Worm (Caenorhabditis elegans) whole organism, L2 larva: ENCODE measurements around the gene srw-85.
A peak's percentile ranks its signal among the peaks of the same experiment; 100 is the strongest.

ENCODE experiments used
- Y55F3AM.14 ChIP-seq: fragments of 200-800 bp; sonication (Bioruptor generic); optimal IDR thresholded peaks from 2 replicates; lab custom pipeline; 2018; ENCODE audit warnings: mild to moderate bottlenecking, missing genetic modification characterization, missing compliant biosample characterization
- alr-1 ChIP-seq: fragments of 150-350 bp; optimal IDR thresholded peaks from 2 replicates; lab custom pipeline; 2014; ENCODE audit warnings: missing biosample characterization, missing genetic modification characterization
- blmp-1 ChIP-seq: sonication (generic microtip); optimal IDR thresholded peaks from 2 replicates; lab custom pipeline; 2017; ENCODE audit warnings: missing genetic modification characterization, mild to moderate bottlenecking, missing compliant biosample characterization, antibody characterized with exemption, moderate library complexity; ENCODE audit not compliant: insufficient read depth
- ceh-16 ChIP-seq: fragments of 150-350 bp; optimal IDR thresholded peaks from 2 replicates; lab custom pipeline; 2014; ENCODE audit warnings: missing biosample characterization, missing genetic modification characterization
- ceh-82 ChIP-seq: fragments of 150-350 bp; optimal IDR thresholded peaks from 2 replicates; lab custom pipeline; 2014; ENCODE audit warnings: missing biosample characterization, missing genetic modification characterization
- egl-27 ChIP-seq: sonication (generic microtip); optimal IDR thresholded peaks from 3 replicates; lab custom pipeline; 2017; ENCODE audit warnings: missing biosample characterization, missing genetic modification reagents, missing genetic modification characterization
- elt-1 ChIP-seq: fragments of 150-350 bp; optimal IDR thresholded peaks from 2 replicates; lab custom pipeline; 2014; ENCODE audit warnings: missing biosample characterization, missing genetic modification characterization
- elt-3 ChIP-seq: sonication (generic microtip); optimal IDR thresholded peaks from 2 replicates; lab custom pipeline; 2017; ENCODE audit warnings: missing biosample characterization, missing genetic modification characterization
- fos-1 ChIP-seq: fragments of 150-350 bp; optimal IDR thresholded peaks from 2 replicates; lab custom pipeline; 2014; ENCODE audit warnings: missing biosample characterization, missing genetic modification characterization
- gmeb-1 ChIP-seq: fragments of 150-350 bp; optimal IDR thresholded peaks from 2 replicates; lab custom pipeline; 2014; ENCODE audit warnings: missing biosample characterization, missing genetic modification characterization
- lin-11 ChIP-seq: fragments of 150-350 bp; sonication (generic microtip); optimal IDR thresholded peaks from 2 replicates; lab custom pipeline; 2014; ENCODE audit warnings: missing biosample characterization, missing genetic modification characterization, inconsistent platforms, mixed read lengths
- lsy-2 ChIP-seq, 2 experiments: fragments of 150-350 bp in 1 of 2; sonication (generic microtip) in 1 of 2; optimal IDR thresholded peaks; 2 replicates each; lab custom pipeline; 2014 to 2017; ENCODE audit warnings: missing biosample characterization in 2 of 2, missing genetic modification characterization in 2 of 2
- mab-5 ChIP-seq: fragments of 150-350 bp; optimal IDR thresholded peaks from 2 replicates; lab custom pipeline; 2014; ENCODE audit warnings: missing biosample characterization, missing genetic modification characterization
- nhr-129 ChIP-seq: fragments of 150-350 bp; optimal IDR thresholded peaks from 2 replicates; lab custom pipeline; 2014; ENCODE audit warnings: missing biosample characterization, missing genetic modification characterization
- nhr-21 ChIP-seq: fragments of 150-350 bp; optimal IDR thresholded peaks from 2 replicates; lab custom pipeline; 2014; ENCODE audit warnings: missing biosample characterization, missing genetic modification characterization
- nhr-23 ChIP-seq: fragments of 150-350 bp; optimal IDR thresholded peaks from 2 replicates; lab custom pipeline; 2014; ENCODE audit warnings: missing biosample characterization, missing genetic modification reagents, missing genetic modification characterization
- nhr-25 ChIP-seq: fragments of 150-350 bp; sonication (generic microtip); optimal IDR thresholded peaks from 3 replicates; lab custom pipeline; 2014; ENCODE audit warnings: missing biosample characterization, missing genetic modification characterization
- nhr-6 ChIP-seq: fragments of 150-350 bp; optimal IDR thresholded peaks from 2 replicates; lab custom pipeline; 2014; ENCODE audit warnings: missing biosample characterization, missing genetic modification characterization
- peb-1 ChIP-seq: fragments of 150-350 bp; optimal IDR thresholded peaks from 2 replicates; lab custom pipeline; 2014; ENCODE audit warnings: missing biosample characterization, missing genetic modification characterization
- skn-1 ChIP-seq: sonication (generic microtip); optimal IDR thresholded peaks from 2 replicates; lab custom pipeline; 2017; ENCODE audit warnings: missing biosample characterization, missing genetic modification characterization
- sma-9 ChIP-seq, 2 experiments: fragments of 150-350 bp in 1 of 2; sonication (generic microtip) in 1 of 2; optimal IDR thresholded peaks; 2 replicates each; lab custom pipeline; 2014 to 2016; ENCODE audit warnings: missing genetic modification characterization in 2 of 2, mild to moderate bottlenecking in 1 of 2, missing biosample characterization in 1 of 2, missing compliant biosample characterization in 1 of 2, missing genetic modification reagents in 1 of 2, moderate library complexity in 1 of 2
- unc-55 ChIP-seq: fragments of 150-350 bp; sonication (generic microtip); optimal IDR thresholded peaks from 3 replicates; lab custom pipeline; 2014; ENCODE audit warnings: missing biosample characterization, missing genetic modification reagents, missing genetic modification characterization
- unc-62 ChIP-seq: fragments of 150-350 bp; optimal IDR thresholded peaks from 2 replicates; lab custom pipeline; 2014; ENCODE audit warnings: missing biosample characterization, missing genetic modification reagents, missing genetic modification characterization
- zag-1 ChIP-seq: fragments of 150-350 bp; optimal IDR thresholded peaks from 2 replicates; lab custom pipeline; 2014; ENCODE audit warnings: missing biosample characterization, missing genetic modification characterization

The srw-85 gene

DNA sequence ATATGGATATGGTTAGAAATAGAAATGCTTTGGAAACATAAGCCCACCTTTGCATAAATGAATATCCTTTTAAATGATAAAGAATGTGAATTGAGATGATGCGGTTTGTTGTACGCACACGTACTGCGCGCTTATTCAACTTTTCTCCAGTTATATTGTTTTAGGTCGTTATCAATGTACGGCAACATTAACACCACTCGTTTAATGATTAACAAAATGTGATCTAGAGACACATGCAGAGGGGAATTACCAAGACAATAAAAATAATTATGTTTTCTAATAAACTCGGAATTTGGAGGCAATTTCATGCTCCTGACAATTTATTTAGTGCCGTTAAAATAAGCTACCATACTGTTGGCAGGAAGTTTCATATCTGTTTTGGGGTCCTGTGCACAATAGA is 14.5 kb upstream of the srw-85 start, which contains the start of gene M04C3.1:
M04C3.1 (minus strand) TSS at position 164 of the 400 bp plus-strand sequence.
- TF ChIP-seq fos-1 (tag; lab: Kevin White, UChicago): peak; percentile 52
- no peak for TF ChIP-seq elt-1
- peak; percentile 34 for TF ChIP-seq sma-9 (GFP tag; optimal IDR thresholded peaks at IDR 0.05; lab: Kevin White, UChicago)
- no peak for TF ChIP-seq sma-9 (tag; optimal IDR thresholded peaks at IDR 0.05; lab: Kevin White, UChicago)
- TF ChIP-seq Y55F3AM.14 (GFP tag; lab: Kevin White, UChicago): no peak

DNA sequence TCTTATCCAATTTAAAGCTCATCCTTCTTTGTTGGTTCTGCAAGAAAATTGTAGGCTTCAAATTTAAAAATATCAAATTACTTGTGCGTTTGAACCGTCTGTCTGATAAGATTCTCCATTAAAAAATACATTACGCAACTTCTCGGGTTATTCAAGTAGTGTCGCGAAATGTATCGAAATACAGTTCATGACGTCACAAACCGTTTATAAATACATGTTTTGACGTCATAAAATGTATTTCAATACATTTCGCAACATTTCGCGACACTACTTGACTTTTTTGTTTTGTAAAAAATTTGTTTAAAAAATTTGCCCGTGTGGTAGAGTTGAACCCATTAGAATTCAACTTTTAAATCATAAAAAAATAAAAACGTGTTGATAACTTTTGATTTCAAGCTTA is 12.7 kb upstream of the srw-85 start:
- TF ChIP-seq zag-1 (tag; lab: Kevin White, UChicago) (no peak), elt-3 (tag; lab: Kevin White, UChicago) (no peak), sma-9 (GFP tag; optimal IDR thresholded peaks at IDR 0.05; lab: Kevin White, UChicago) (no peak), sma-9 (tag; optimal IDR thresholded peaks at IDR 0.05; lab: Kevin White, UChicago) (no peak), peb-1 (no peak), unc-62 (GFP tag; lab: Kevin White, UChicago) (no peak), nhr-25 (tag; lab: Kevin White, UChicago) (no peak), elt-1 (no peak), fos-1 (tag; lab: Kevin White, UChicago) (no peak), gmeb-1 (tag; lab: Kevin White, UChicago) (no peak), mab-5 (no peak), egl-27 (tag; lab: Kevin White, UChicago) (no peak), nhr-129 (tag; lab: Kevin White, UChicago) (no peak)

DNA sequence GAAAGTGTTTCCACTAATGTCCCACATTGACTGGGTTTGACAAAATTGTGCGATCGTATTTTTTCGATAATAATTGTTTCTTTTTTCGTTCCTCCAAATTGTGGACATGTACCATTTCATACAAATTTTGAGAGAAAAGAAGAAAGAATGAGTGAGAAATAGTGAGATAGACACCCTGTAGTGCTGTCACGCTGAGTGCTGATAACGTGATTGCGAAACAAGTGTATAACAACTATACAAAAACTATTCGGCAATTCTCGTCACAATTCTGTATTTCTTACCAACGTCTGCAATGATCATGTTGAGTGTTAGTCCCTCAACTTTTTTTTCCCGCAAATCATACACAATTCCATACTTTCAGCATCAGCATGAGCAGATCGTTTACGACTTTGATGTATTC is 5.4 kb upstream of the srw-85 start, which contains the start of gene C25F9.14:
C25F9.14 (plus strand) TSS at position 178 of the 400 bp plus-strand sequence.
- TF ChIP-seq fos-1 (tag; lab: Kevin White, UChicago) (peak; percentile 49), skn-1 (tag; lab: Kevin White, UChicago) (no peak)

DNA sequence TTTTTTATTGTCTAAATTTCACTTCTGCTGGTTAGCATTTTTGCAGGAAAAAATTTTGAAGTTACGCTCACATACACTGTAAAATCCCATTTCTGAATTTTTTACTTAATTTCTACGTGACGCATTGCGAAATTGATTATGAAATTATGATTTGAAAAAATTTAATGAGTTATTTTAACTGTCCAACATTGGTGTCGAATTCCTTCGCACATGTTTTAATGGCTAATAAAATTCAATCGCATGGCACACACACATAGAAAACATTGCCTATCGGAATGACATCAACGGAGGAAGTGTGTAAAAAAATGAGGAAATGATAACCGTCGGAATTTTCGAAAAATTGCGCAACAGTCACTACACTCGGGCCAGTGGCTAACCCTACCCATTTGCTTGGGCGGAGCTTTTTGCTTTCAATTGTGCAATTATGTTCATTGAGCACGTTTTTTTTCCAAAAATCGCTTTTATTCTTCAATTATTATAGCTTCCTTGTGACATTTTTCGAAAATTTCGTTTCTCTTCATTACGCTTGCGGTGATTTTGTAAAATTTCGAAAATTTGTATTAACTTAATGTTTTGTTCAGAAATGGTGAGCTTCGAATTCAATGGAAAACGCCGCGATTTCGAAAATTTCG is 3.0 kb upstream of the srw-85 start, which contains the start of gene C25F9.16:
C25F9.16 (plus strand) TSS at position 582 of the 632 bp plus-strand sequence.
- TF ChIP-seq fos-1 (tag; lab: Kevin White, UChicago) (peak; percentile 10), ceh-16 (tag; lab: Kevin White, UChicago) (no peak)

DNA sequence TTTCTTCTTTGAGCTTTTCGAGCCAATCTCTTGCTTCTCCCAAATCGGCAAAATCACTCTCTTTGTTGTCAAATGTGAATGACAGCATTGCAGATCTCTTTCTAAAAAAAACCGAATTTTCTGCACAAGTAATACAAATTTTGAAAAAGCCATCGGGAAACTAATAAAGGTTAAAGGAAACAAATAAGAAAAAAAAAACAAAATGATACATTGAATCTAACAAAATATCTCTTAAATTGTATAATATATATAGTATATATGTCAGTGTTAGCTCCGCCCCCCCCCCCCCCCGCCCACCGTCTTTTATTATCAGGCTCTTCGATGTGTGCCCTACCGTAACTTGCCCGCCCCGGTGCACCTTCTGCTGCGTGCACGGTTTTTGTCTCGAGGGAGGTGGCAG is 2.0 kb upstream of the srw-85 start, which contains the start of gene C25F9.11:
C25F9.11 (minus strand) TSS at position 101 of the 400 bp plus-strand sequence.
- TF ChIP-seq alr-1 (tag; lab: Kevin White, UChicago): no peak
- no peak for TF ChIP-seq egl-27 (tag; lab: Kevin White, UChicago)
- TF ChIP-seq, all 48 proteins: peak for 0

DNA sequence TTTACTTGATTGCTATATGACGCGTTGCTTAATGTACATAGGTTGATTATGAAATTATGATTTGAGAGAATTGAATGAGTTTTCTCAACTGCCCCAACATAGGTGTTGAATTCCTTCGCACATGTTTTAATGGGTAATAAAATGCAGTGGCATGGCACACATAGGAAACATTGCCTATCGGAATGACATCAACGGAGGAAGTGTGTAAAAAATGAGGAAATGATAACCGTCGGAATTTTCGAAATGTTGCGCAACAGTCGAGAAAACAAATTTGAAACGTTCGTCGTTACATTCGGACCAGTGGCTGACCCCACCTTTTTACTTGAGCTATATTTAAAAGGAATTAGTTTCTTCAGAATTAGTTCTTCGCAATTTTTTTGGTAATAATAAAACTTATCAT is 1.1 kb upstream of the srw-85 start:
- TF ChIP-seq elt-3 (tag; lab: Kevin White, UChicago): no peak
- peak; percentile 25 for TF ChIP-seq nhr-129 (tag; lab: Kevin White, UChicago)

- TF ChIP-seq nhr-21 (no peak), blmp-1 (tag; lab: Kevin White, UChicago) (no peak), nhr-23 (no peak), elt-3 (tag; lab: Kevin White, UChicago) (no peak), Y55F3AM.14 (GFP tag; lab: Kevin White, UChicago) (peak; percentile 5), lin-11 (tag; lab: Kevin White, UChicago) (no peak), mab-5 (no peak), unc-55 (GFP tag; lab: Kevin White, UChicago) (no peak), nhr-25 (tag; lab: Kevin White, UChicago) (no peak)
- TF ChIP-seq, all 48 proteins: peak for 1
Observed at ce11 chrV:19430351-19430913, 504 bp downstream of the srw-85 start.

ce11 chrV:19429605-19430004 is 1.3 kb downstream of the srw-85 start:
- peak; percentile 90 for TF ChIP-seq sma-9 (GFP tag; optimal IDR thresholded peaks at IDR 0.05; lab: Kevin White, UChicago)
- no peak for TF ChIP-seq sma-9 (tag; optimal IDR thresholded peaks at IDR 0.05; lab: Kevin White, UChicago)
- no peak for TF ChIP-seq gmeb-1 (tag; lab: Kevin White, UChicago)
- peak; percentile 54 for TF ChIP-seq nhr-25 (tag; lab: Kevin White, UChicago)
- TF ChIP-seq elt-1: peak; percentile 99
- TF ChIP-seq egl-27 (tag; lab: Kevin White, UChicago): no peak
- TF ChIP-seq Y55F3AM.14 (GFP tag; lab: Kevin White, UChicago): peak; percentile 1
- TF ChIP-seq ceh-82 (tag; lab: Kevin White, UChicago): no peak
- peak; percentile 95 for TF ChIP-seq nhr-23
- no peak for TF ChIP-seq nhr-6 (tag; lab: Kevin White, UChicago)
- peak; percentile 59 for TF ChIP-seq ceh-16 (tag; lab: Kevin White, UChicago)
- TF ChIP-seq lsy-2 (tag; optimal IDR thresholded peaks at IDR 0.05; lab: Kevin White, UChicago): peak in 1 of 2 experiments; percentile 11
- no peak for TF ChIP-seq fos-1 (tag; lab: Kevin White, UChicago)
